Worm (Caenorhabditis elegans): ENCODE measurements around the gene F02E11.7.

DNA sequence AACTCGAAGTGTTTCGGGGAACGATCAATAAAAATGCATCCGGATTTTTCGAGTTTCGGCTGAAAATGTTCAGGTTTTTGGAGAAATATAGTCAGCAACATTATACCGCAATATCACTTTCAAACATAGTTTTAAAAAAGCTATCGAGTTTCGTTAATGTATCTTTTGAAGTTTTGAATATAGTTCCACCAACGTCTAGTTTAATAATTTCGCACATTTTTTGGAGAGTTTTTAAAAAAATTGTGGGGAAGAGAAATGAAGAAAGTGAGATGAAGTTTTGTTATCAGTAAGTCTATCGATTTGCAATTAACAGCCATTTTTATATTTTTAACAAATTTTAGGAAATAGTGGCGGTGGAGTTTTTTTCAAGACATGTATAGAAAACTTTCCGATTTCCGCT is 41.7 kb upstream of the F02E11.7 start, which contains the start of gene ZC239.17:
- TF ChIP-seq skn-1 (tag; optimal IDR thresholded peaks at IDR 0.05) (no peak), ceh-63 (GFP tag; optimal IDR thresholded peaks at IDR 0.05) (no peak), nhr-77 (tag; optimal IDR thresholded peaks at IDR 0.05) (no peak)

All from whole organism, L1 larva.